Fruit fly (Drosophila melanogaster) whole organism, embryonic: ENCODE data around the gene prtp.
A peak's percentile ranks its signal among the peaks of the same experiment; 100 is the strongest.

ENCODE experiments used
- Atf3 ChIP-seq: fragments of 200-800 bp; sonication (Bioruptor generic); optimal IDR thresholded peaks from 3 replicates; lab custom pipeline; 2016; ENCODE audit warnings: missing biosample characterization, missing genetic modification characterization
- CG10209 ChIP-seq: fragments of 200-800 bp; sonication (Bioruptor generic); optimal IDR thresholded peaks from 3 replicates; lab custom pipeline; 2017; ENCODE audit warnings: missing biosample characterization, mild to moderate bottlenecking, missing genetic modification characterization, missing genetic modification reagents
- CG11085 ChIP-seq: fragments of 200-800 bp; sonication (Bioruptor generic); IDR thresholded peaks from 2 replicates; pipeline ENCODE4 v1.3.6; 2022; ENCODE audit warnings: missing biosample characterization, missing genetic modification characterization
- CG12391 ChIP-seq: fragments of 200-800 bp; sonication (Bioruptor generic); optimal IDR thresholded peaks from 3 replicates; lab custom pipeline; 2018; ENCODE audit warnings: missing biosample characterization, mild to moderate bottlenecking, missing genetic modification characterization, moderate library complexity
- CG12744 ChIP-seq: fragments of 200-800 bp; sonication (Bioruptor generic); optimal IDR thresholded peaks from 2 replicates; lab custom pipeline; 2016; ENCODE audit warnings: missing biosample characterization, missing genetic modification characterization
- CG17829 ChIP-seq: fragments of 200-800 bp; optimal IDR thresholded peaks from 2 replicates; lab custom pipeline; 2019; ENCODE audit warnings: missing biosample characterization, mild to moderate bottlenecking, missing genetic modification characterization, moderate library complexity
- CG2120 ChIP-seq: fragments of 200-800 bp; sonication (Bioruptor generic); optimal IDR thresholded peaks from 3 replicates; lab custom pipeline; 2016; ENCODE audit warnings: missing biosample characterization, missing genetic modification characterization
- CG3407 ChIP-seq: fragments of 200-800 bp; sonication (Bioruptor generic); optimal IDR thresholded peaks from 2 replicates; lab custom pipeline; 2018; ENCODE audit warnings: missing biosample characterization, mild to moderate bottlenecking, missing genetic modification characterization
- CG4424 ChIP-seq: fragments of 200-800 bp; sonication (Bioruptor generic); optimal IDR thresholded peaks from 3 replicates; lab custom pipeline; 2016; ENCODE audit warnings: missing biosample characterization, missing genetic modification characterization
- CG4820 ChIP-seq: fragments of 200-800 bp; sonication (Bioruptor generic); optimal IDR thresholded peaks from 3 replicates; lab custom pipeline; 2016; ENCODE audit warnings: missing biosample characterization, missing genetic modification characterization
- CG5245 ChIP-seq: fragments of 200-800 bp; sonication (Bioruptor generic); optimal IDR thresholded peaks from 3 replicates; lab custom pipeline; 2016; ENCODE audit warnings: missing biosample characterization, missing genetic modification characterization
- CG7745 ChIP-seq: fragments of 200-800 bp; sonication (Bioruptor generic); optimal IDR thresholded peaks from 2 replicates; lab custom pipeline; 2018; ENCODE audit warnings: missing biosample characterization, mild to moderate bottlenecking, missing genetic modification characterization, moderate library complexity
- CG7928 ChIP-seq: fragments of 200-800 bp; sonication (Bioruptor generic); optimal IDR thresholded peaks from 2 replicates; lab custom pipeline; 2017; ENCODE audit warnings: missing biosample characterization, mild to moderate bottlenecking, missing genetic modification characterization
- CG7963 ChIP-seq: fragments of 200-800 bp; sonication (Bioruptor generic); IDR thresholded peaks from 3 replicates; pipeline ENCODE4 v1.3.6; 2022; ENCODE audit warnings: missing biosample characterization, missing genetic modification characterization; ENCODE audit not compliant: partially characterized antibody
- CG9876 ChIP-seq: fragments of 200-800 bp; sonication (Bioruptor generic); optimal IDR thresholded peaks from 2 replicates; lab custom pipeline; 2016; ENCODE audit warnings: missing biosample characterization, missing genetic modification characterization
- Dbx ChIP-seq: fragments of 200-800 bp; sonication (Bioruptor generic); IDR thresholded peaks from 3 replicates; pipeline ENCODE4 v1.3.6; 2022; ENCODE audit warnings: missing biosample characterization, missing genetic modification characterization
- Drgx ChIP-seq: fragments of 200-800 bp; sonication (Bioruptor generic); IDR thresholded peaks from 2 replicates; pipeline ENCODE4 v1.3.6; 2022; ENCODE audit warnings: missing biosample characterization, missing genetic modification characterization
- Fer3 ChIP-seq: fragments of 200-800 bp; sonication (Bioruptor generic); optimal IDR thresholded peaks from 2 replicates; lab custom pipeline; 2018; ENCODE audit warnings: missing biosample characterization, mild to moderate bottlenecking, missing genetic modification characterization, moderate library complexity
- HLH3B ChIP-seq: fragments of 200-800 bp; sonication (Bioruptor generic); IDR thresholded peaks from 2 replicates; pipeline ENCODE4 v1.3.6; 2022; ENCODE audit warnings: missing biosample characterization, missing genetic modification characterization
- HmgD ChIP-seq: fragments of 200-800 bp; sonication (Bioruptor generic); optimal IDR thresholded peaks from 3 replicates; lab custom pipeline; 2016; ENCODE audit warnings: missing biosample characterization, missing genetic modification characterization
- Hmr ChIP-seq: fragments of 200-800 bp; sonication (Bioruptor generic); optimal IDR thresholded peaks from 3 replicates; lab custom pipeline; 2017; ENCODE audit warnings: mild to moderate bottlenecking, missing biosample characterization, missing genetic modification reagents, missing genetic modification characterization
- Hr51 ChIP-seq, 2 experiments: fragments of 200-800 bp; sonication (Bioruptor generic); optimal IDR thresholded peaks; 2 replicates in 1 of 2; 3 replicates in 1 of 2; lab custom pipeline; 2016 to 2018; ENCODE audit warnings: missing biosample characterization in 2 of 2, missing genetic modification characterization in 2 of 2, mild to moderate bottlenecking in 1 of 2, moderate library complexity in 1 of 2
- MBD-R2 ChIP-seq: fragments of 200-800 bp; sonication (Bioruptor generic); IDR thresholded peaks from 2 replicates; pipeline ENCODE4 v1.3.6; 2022; ENCODE audit warnings: missing biosample characterization, missing genetic modification characterization
- Mad ChIP-seq: fragments of 200-800 bp; sonication (Bioruptor generic); optimal IDR thresholded peaks from 2 replicates; lab custom pipeline; 2016; ENCODE audit warnings: missing biosample characterization, missing genetic modification characterization
- Max ChIP-seq: fragments of 200-800 bp; sonication (Bioruptor generic); optimal IDR thresholded peaks from 2 replicates; lab custom pipeline; 2016; ENCODE audit warnings: missing biosample characterization, mild to moderate bottlenecking, missing genetic modification characterization
- NC2β ChIP-seq: fragments of 200-800 bp; sonication (Bioruptor generic); optimal IDR thresholded peaks from 2 replicates; lab custom pipeline; 2016; ENCODE audit warnings: missing biosample characterization, missing genetic modification characterization
- NFAT ChIP-seq: fragments of 200-800 bp; sonication (Bioruptor generic); IDR thresholded peaks from 2 replicates; pipeline ENCODE4 v1.3.6; 2022; ENCODE audit warnings: missing biosample characterization, missing genetic modification characterization
- NK7.1 ChIP-seq: fragments of 200-800 bp; sonication (Bioruptor generic); optimal IDR thresholded peaks from 3 replicates; lab custom pipeline; 2016; ENCODE audit warnings: missing biosample characterization, missing genetic modification characterization
- YL-1 ChIP-seq: fragments of 200-800 bp; sonication (Bioruptor generic); optimal IDR thresholded peaks from 3 replicates; lab custom pipeline; 2017; ENCODE audit warnings: missing biosample characterization, mild to moderate bottlenecking, missing genetic modification characterization
- ash1 ChIP-seq: fragments of 200-800 bp; sonication (Bioruptor generic); optimal IDR thresholded peaks from 2 replicates; lab custom pipeline; 2018; ENCODE audit warnings: missing biosample characterization, mild to moderate bottlenecking, missing genetic modification characterization
- ci ChIP-seq: fragments of 200-800 bp; sonication (Bioruptor generic); IDR thresholded peaks from 3 replicates; pipeline ENCODE4 v1.3.6; 2022; ENCODE audit warnings: missing biosample characterization, missing genetic modification characterization
- dan ChIP-seq: fragments of 200-800 bp; sonication (Bioruptor generic); IDR thresholded peaks from 2 replicates; pipeline ENCODE4 v1.3.6; 2022; ENCODE audit warnings: missing biosample characterization, missing genetic modification characterization
- ewg ChIP-seq: fragments of 200-800 bp; sonication (Bioruptor generic); optimal IDR thresholded peaks from 3 replicates; lab custom pipeline; 2017; ENCODE audit warnings: mild to moderate bottlenecking, missing biosample characterization, missing genetic modification reagents, missing genetic modification characterization
- gsb ChIP-seq: fragments of 200-800 bp; sonication (Bioruptor generic); IDR thresholded peaks from 2 replicates; pipeline ENCODE4 v1.3.6; 2022; ENCODE audit warnings: missing biosample characterization, missing genetic modification characterization
- gsb-n ChIP-seq: fragments of 200-800 bp; sonication (Bioruptor generic); optimal IDR thresholded peaks from 3 replicates; lab custom pipeline; 2018; ENCODE audit warnings: missing biosample characterization, mild to moderate bottlenecking, missing genetic modification characterization
- h ChIP-seq: fragments of >200 bp; optimal IDR thresholded peaks from 2 replicates; lab custom pipeline; 2017
- kah ChIP-seq: fragments of 200-800 bp; sonication (Bioruptor generic); optimal IDR thresholded peaks from 2 replicates; lab custom pipeline; 2018; ENCODE audit warnings: missing biosample characterization, mild to moderate bottlenecking, missing genetic modification characterization
- kay ChIP-seq: fragments of 200-800 bp; sonication (Bioruptor generic); optimal IDR thresholded peaks from 2 replicates; lab custom pipeline; 2016; ENCODE audit warnings: missing biosample characterization, missing genetic modification characterization
- org-1 ChIP-seq: fragments of 200-800 bp; sonication (Bioruptor generic); optimal IDR thresholded peaks from 2 replicates; lab custom pipeline; 2017; ENCODE audit warnings: missing biosample characterization, missing genetic modification characterization
- pros ChIP-seq: fragments of 200-800 bp; sonication (Bioruptor generic); optimal IDR thresholded peaks from 3 replicates; lab custom pipeline; 2019; ENCODE audit warnings: missing biosample characterization, mild to moderate bottlenecking, missing genetic modification characterization, moderate library complexity
- ranshi ChIP-seq: fragments of 200-800 bp; sonication (Bioruptor generic); IDR thresholded peaks from 2 replicates; pipeline ENCODE4 v1.3.6; 2022; ENCODE audit warnings: missing biosample characterization, missing genetic modification characterization
- sc ChIP-seq, 3 experiments: fragments of >200 bp in 2 of 3; fragments of 200-800 bp in 1 of 3; sonication (Bioruptor generic) in 1 of 3; optimal IDR thresholded peaks; 2 replicates in 2 of 3; 3 replicates in 1 of 3; lab custom pipeline; 2017; ENCODE audit warnings: mild to moderate bottlenecking in 1 of 3, missing biosample characterization in 1 of 3, missing genetic modification characterization in 1 of 3, missing genetic modification reagents in 1 of 3
- sd ChIP-seq: fragments of 200-800 bp; sonication (Bioruptor generic); optimal IDR thresholded peaks from 3 replicates; lab custom pipeline; 2018; ENCODE audit warnings: missing biosample characterization, mild to moderate bottlenecking, missing genetic modification characterization, moderate library complexity
- sisA ChIP-seq: fragments of 200-800 bp; sonication (Bioruptor generic); IDR thresholded peaks from 2 replicates; pipeline ENCODE4 v1.3.6; 2022; ENCODE audit warnings: missing biosample characterization, missing genetic modification characterization
- sqz ChIP-seq: fragments of 200-800 bp; sonication (Bioruptor generic); optimal IDR thresholded peaks from 3 replicates; lab custom pipeline; 2018; ENCODE audit warnings: missing biosample characterization, mild to moderate bottlenecking, missing genetic modification characterization
- sr ChIP-seq: fragments of 200-800 bp; sonication (Bioruptor generic); IDR thresholded peaks from 3 replicates; pipeline ENCODE4 v1.3.6; 2022; ENCODE audit warnings: missing biosample characterization, missing genetic modification characterization
- tio ChIP-seq: fragments of 200-800 bp; sonication (Bioruptor generic); optimal IDR thresholded peaks from 2 replicates; lab custom pipeline; 2017; ENCODE audit warnings: missing biosample characterization, missing genetic modification characterization, inconsistent platforms
- wek ChIP-seq: fragments of 200-800 bp; sonication (Bioruptor generic); optimal IDR thresholded peaks from 3 replicates; lab custom pipeline; 2018; ENCODE audit warnings: missing biosample characterization, mild to moderate bottlenecking, missing genetic modification characterization, moderate library complexity
- zf30C ChIP-seq: fragments of 200-800 bp; sonication (Bioruptor generic); optimal IDR thresholded peaks from 3 replicates; lab custom pipeline; 2018; ENCODE audit warnings: missing biosample characterization, mild to moderate bottlenecking, missing genetic modification characterization

prtp gene

DNA sequence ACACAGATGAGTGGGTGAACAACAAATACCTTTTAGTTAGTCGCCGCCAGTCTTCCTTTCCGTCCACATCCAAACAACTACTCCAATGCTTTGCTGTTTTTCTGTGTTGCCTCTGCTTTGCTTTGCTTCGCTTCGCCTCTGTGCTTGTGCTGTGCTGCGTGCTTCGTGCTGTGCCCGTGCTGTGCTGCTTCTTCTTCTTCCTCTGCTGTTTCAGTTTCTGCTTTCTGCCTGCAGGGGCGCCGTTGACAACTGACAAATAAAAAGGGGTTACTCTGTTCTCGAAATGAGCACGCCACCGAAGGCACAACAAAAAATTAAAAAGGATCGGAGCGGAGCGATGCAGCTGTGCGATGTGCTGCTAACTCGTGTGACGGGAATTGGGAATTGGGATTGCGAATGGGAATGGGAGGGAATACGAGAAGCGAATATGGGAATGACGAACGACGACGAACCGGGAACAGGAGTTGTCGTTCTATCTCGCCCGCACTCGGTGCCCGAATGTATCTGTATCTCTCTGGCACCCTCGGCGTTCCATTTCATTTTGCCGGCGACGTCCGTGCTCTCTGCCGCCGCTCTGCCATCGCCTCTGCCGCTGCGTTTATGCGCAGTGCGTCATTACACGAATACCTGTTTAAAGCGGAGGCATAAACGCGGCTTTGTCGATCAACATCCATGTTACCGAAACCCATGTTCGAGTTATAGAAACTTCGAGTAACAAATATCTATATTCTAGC lies 1.9 kb upstream of the prtp start (continued):
- TF ChIP-seq sisA (GFP tag; lab: Robert Waterston, UW) (peak; percentile 73), wek (GFP tag; lab: Kevin White, UChicago) (peak; percentile 58), org-1 (GFP tag; lab: Kevin White, UChicago) (peak; percentile 71), ci (GFP tag; lab: Robert Waterston, UW) (peak; percentile 78), CG4424 (GFP tag; lab: Kevin White, UChicago) (no peak), CG12744 (GFP tag; lab: Kevin White, UChicago) (no peak), Dbx (GFP tag; lab: Robert Waterston, UW) (peak; percentile 78), sqz (GFP tag; lab: Kevin White, UChicago) (peak; percentile 46), CG5245 (GFP tag; lab: Kevin White, UChicago) (no peak), Hmr (GFP tag; lab: Kevin White, UChicago) (peak; percentile 77), Fer3 (tag; lab: Kevin White, UChicago) (peak; percentile 64), Mad (GFP tag; lab: Kevin White, UChicago) (peak; percentile 54), Hr51 (GFP tag; optimal IDR thresholded peaks at IDR 0.05; lab: Kevin White, UChicago) (peak; percentile 65 to 75), HLH3B (peak; percentile 50), HmgD (GFP tag; lab: Kevin White, UChicago) (no peak), dan (GFP tag; lab: Robert Waterston, UW) (no peak), ash1 (GFP tag; lab: Kevin White, UChicago) (no peak), CG2120 (peak; percentile 84), Max (no peak), YL-1 (GFP tag; lab: Kevin White, UChicago) (no peak), h (no peak), CG12391 (tag; lab: Kevin White, UChicago) (peak; percentile 52), sd (tag; lab: Kevin White, UChicago) (peak; percentile 1), ranshi (GFP tag; lab: Robert Waterston, UW) (peak; percentile 71; the same call in 1 of the 2 replicates), NC2β (GFP tag; lab: Kevin White, UChicago) (peak; percentile 23), Drgx (peak; percentile 59), NK7.1 (peak; percentile 77), pros (GFP tag; lab: Kevin White, UChicago) (peak; percentile 29), CG7928 (peak; percentile 37), gsb (GFP tag; lab: Robert Waterston, UW) (no peak), tio (no peak), Atf3 (peak; percentile 58), gsb-n (tag; lab: Kevin White, UChicago) (peak; percentile 51), CG7963 (GFP tag; lab: Robert Waterston, UW) (0 out of 3 replicates have a peak, but pooled peaks have one; percentile 57), kay (GFP tag; lab: Kevin White, UChicago) (no peak), MBD-R2 (GFP tag; lab: Robert Waterston, UW) (peak; percentile 48; the same call in 1 of the 2 replicates), zf30C (GFP tag; lab: Kevin White, UChicago) (no peak), ewg (GFP tag; lab: Kevin White, UChicago) (peak; percentile 44), kah (no peak), CG11085 (peak; percentile 55; the same call in 1 of the 2 replicates), sr (no peak), CG10209 (GFP tag; lab: Kevin White, UChicago) (peak; percentile 69), CG4820 (GFP tag; lab: Kevin White, UChicago) (peak; percentile 100), CG17829 (peak; percentile 73), CG3407 (peak; percentile 25), sc (optimal IDR thresholded peaks at IDR 0.05; lab: Kevin White, UChicago) (no peak), sc (GFP tag; optimal IDR thresholded peaks at IDR 0.05; lab: Kevin White, UChicago) (peak; percentile 33), NFAT (peak; percentile 62; the same call in 1 of the 2 replicates), CG9876 (GFP tag; lab: Kevin White, UChicago) (peak; percentile 43), CG7745 (tag; lab: Kevin White, UChicago) (peak; percentile 1)
